Fruit fly (Drosophila melanogaster) whole organism, embryonic: ENCODE measurements around the gene CG43345.

Experiments
- Abd-B ChIP-seq: fragments of 200-800 bp; sonication (Bioruptor generic); optimal IDR thresholded peaks from 2 replicates; lab custom pipeline; 2018; ENCODE audit warnings: missing biosample characterization, mild to moderate bottlenecking, missing genetic modification characterization, moderate library complexity
- Adf1 ChIP-seq: fragments of 200-800 bp; sonication (Bioruptor generic); IDR thresholded peaks from 2 replicates; pipeline ENCODE4 v1.3.6; 2022; ENCODE audit warnings: missing biosample characterization, missing genetic modification characterization
- Aef1 ChIP-seq: fragments of 200-800 bp; sonication (Bioruptor generic); IDR thresholded peaks from 3 replicates; pipeline ENCODE4 v1.3.6; 2022; ENCODE audit warnings: missing biosample characterization, missing genetic modification characterization
- Bteb2 ChIP-seq: fragments of 200-800 bp; sonication (Bioruptor generic); optimal IDR thresholded peaks from 2 replicates; lab custom pipeline; 2016; ENCODE audit warnings: missing biosample characterization, missing genetic modification characterization
- CG10274 ChIP-seq: fragments of 200-800 bp; sonication (Bioruptor generic); optimal IDR thresholded peaks from 3 replicates; lab custom pipeline; 2017; ENCODE audit warnings: missing biosample characterization, mild to moderate bottlenecking, missing genetic modification characterization
- CG10366 ChIP-seq: fragments of 200-800 bp; sonication (Bioruptor generic); IDR thresholded peaks from 2 replicates; pipeline ENCODE4 v1.3.6; 2022; ENCODE audit warnings: missing biosample characterization, missing genetic modification characterization
- CG10543 ChIP-seq: fragments of 200-800 bp; sonication (Bioruptor generic); optimal IDR thresholded peaks from 3 replicates; lab custom pipeline; 2017; ENCODE audit warnings: missing biosample characterization, mild to moderate bottlenecking, missing genetic modification characterization, moderate library complexity
- CG12104 ChIP-seq: fragments of 200-800 bp; sonication (Bioruptor generic); optimal IDR thresholded peaks from 3 replicates; lab custom pipeline; 2016; ENCODE audit warnings: missing biosample characterization, missing genetic modification characterization
- CG12299 ChIP-seq: fragments of 200-800 bp; sonication (Bioruptor generic); optimal IDR thresholded peaks from 2 replicates; lab custom pipeline; 2018; ENCODE audit warnings: missing biosample characterization, mild to moderate bottlenecking, missing genetic modification characterization
- CG13296 ChIP-seq: fragments of 200-800 bp; sonication (Bioruptor generic); optimal IDR thresholded peaks from 3 replicates; lab custom pipeline; 2018; ENCODE audit warnings: missing biosample characterization, mild to moderate bottlenecking, missing genetic modification characterization
- CG14667 ChIP-seq: fragments of 200-800 bp; sonication (Bioruptor generic); IDR thresholded peaks from 2 replicates; pipeline ENCODE4 v1.3.6; 2022; ENCODE audit warnings: missing biosample characterization, missing genetic modification characterization
- CG15269 ChIP-seq: fragments of 200-800 bp; sonication (Bioruptor generic); optimal IDR thresholded peaks from 2 replicates; lab custom pipeline; 2018; ENCODE audit warnings: missing biosample characterization, mild to moderate bottlenecking, missing genetic modification characterization, moderate library complexity
- CG1602 ChIP-seq: fragments of 200-800 bp; sonication (Bioruptor generic); optimal IDR thresholded peaks from 3 replicates; lab custom pipeline; 2016; ENCODE audit warnings: missing biosample characterization, missing genetic modification characterization
- CG1792 ChIP-seq: fragments of 200-800 bp; sonication (Bioruptor generic); optimal IDR thresholded peaks from 2 replicates; lab custom pipeline; 2016; ENCODE audit warnings: missing biosample characterization, missing genetic modification characterization
- CG18619 ChIP-seq: fragments of 200-800 bp; sonication (Bioruptor generic); optimal IDR thresholded peaks from 3 replicates; lab custom pipeline; 2017; ENCODE audit warnings: missing biosample characterization, mild to moderate bottlenecking, missing genetic modification characterization
- CG2129 ChIP-seq: fragments of 200-800 bp; sonication (Bioruptor generic); IDR thresholded peaks from 2 replicates; pipeline ENCODE4 v1.3.6; 2022; ENCODE audit warnings: missing biosample characterization, missing genetic modification characterization; ENCODE audit not compliant: partially characterized antibody
- CG30020 ChIP-seq: fragments of 200-800 bp; optimal IDR thresholded peaks from 2 replicates; lab custom pipeline; 2019; ENCODE audit warnings: missing biosample characterization, mild to moderate bottlenecking, missing genetic modification characterization, moderate library complexity
- CG32532 ChIP-seq: fragments of 200-800 bp; sonication (Bioruptor generic); IDR thresholded peaks from 2 replicates; pipeline ENCODE4 v1.3.6; 2022; ENCODE audit warnings: missing biosample characterization, missing genetic modification characterization
- CG43689 ChIP-seq: fragments of 200-800 bp; sonication (Bioruptor generic); IDR thresholded peaks from 2 replicates; pipeline ENCODE4 v1.3.6; 2022; ENCODE audit warnings: missing biosample characterization, missing genetic modification characterization
- CG5180 ChIP-seq: fragments of 200-800 bp; sonication (Bioruptor generic); optimal IDR thresholded peaks from 3 replicates; lab custom pipeline; 2017; ENCODE audit warnings: missing biosample characterization, missing genetic modification characterization, mild to moderate bottlenecking, moderate library complexity, missing genetic modification reagents
- CG8281 ChIP-seq: fragments of 200-800 bp; sonication (Bioruptor generic); optimal IDR thresholded peaks from 2 replicates; lab custom pipeline; 2018; ENCODE audit warnings: missing biosample characterization, mild to moderate bottlenecking, missing genetic modification characterization, moderate library complexity
- CG8290 ChIP-seq, 3 experiments: fragments of 200-800 bp; sonication (Bioruptor generic); optimal IDR thresholded peaks; 2 replicates each; lab custom pipeline; 2016 to 2019; ENCODE audit warnings: missing biosample characterization in 3 of 3, missing genetic modification characterization in 3 of 3, mild to moderate bottlenecking in 2 of 3, moderate library complexity in 1 of 3
- CG8478 ChIP-seq: fragments of >200 bp; optimal IDR thresholded peaks from 2 replicates; lab custom pipeline; 2018
- Camta ChIP-seq: fragments of 200-800 bp; sonication (Bioruptor generic); optimal IDR thresholded peaks from 2 replicates; lab custom pipeline; 2016; ENCODE audit warnings: missing biosample characterization, missing genetic modification characterization
- Dip2 ChIP-seq: fragments of 200-800 bp; sonication (Bioruptor generic); IDR thresholded peaks from 2 replicates; pipeline ENCODE4 v1.3.6; 2022; ENCODE audit warnings: missing biosample characterization, missing genetic modification characterization
- Dip3 ChIP-seq: fragments of 200-800 bp; sonication (Bioruptor generic); optimal IDR thresholded peaks from 3 replicates; lab custom pipeline; 2016; ENCODE audit warnings: missing biosample characterization, missing genetic modification characterization
- Dp ChIP-seq: fragments of 200-800 bp; sonication (Bioruptor generic); optimal IDR thresholded peaks from 2 replicates; lab custom pipeline; 2018; ENCODE audit warnings: missing biosample characterization, mild to moderate bottlenecking, missing genetic modification characterization, moderate library complexity
- E2f1 ChIP-seq: fragments of 200-800 bp; sonication (Bioruptor generic); IDR thresholded peaks from 2 replicates; pipeline ENCODE4 v1.3.6; 2022; ENCODE audit warnings: missing biosample characterization, missing genetic modification characterization
- Fer2 ChIP-seq: fragments of 200-800 bp; sonication (Bioruptor generic); optimal IDR thresholded peaks from 2 replicates; lab custom pipeline; 2018; ENCODE audit warnings: missing biosample characterization, mild to moderate bottlenecking, missing genetic modification characterization, moderate library complexity
- Hsf ChIP-seq: fragments of 200-800 bp; sonication (Bioruptor generic); optimal IDR thresholded peaks from 3 replicates; lab custom pipeline; 2016; ENCODE audit warnings: missing biosample characterization, missing genetic modification characterization
- Lim3 ChIP-seq: fragments of 200-800 bp; sonication (Bioruptor generic); IDR thresholded peaks from 2 replicates; pipeline ENCODE4 v1.3.6; 2022; ENCODE audit warnings: missing biosample characterization, missing genetic modification characterization
- Med ChIP-seq: fragments of 200-800 bp; sonication (Bioruptor generic); peaks from one replicate; lab custom pipeline; 2016; ENCODE audit warnings: missing biosample characterization, missing genetic modification characterization, mild to moderate bottlenecking, inconsistent platforms, moderate library complexity
- Rfx ChIP-seq: fragments of 200-800 bp; sonication (Bioruptor generic); IDR thresholded peaks from 2 replicates; pipeline ENCODE4 v1.3.6; 2022; ENCODE audit warnings: missing biosample characterization, missing genetic modification characterization
- Rx ChIP-seq: fragments of 200-800 bp; sonication (Bioruptor generic); IDR thresholded peaks from 2 replicates; pipeline ENCODE4 v1.3.6; 2022; ENCODE audit warnings: missing biosample characterization, missing genetic modification characterization
- Sin3A ChIP-seq: fragments of >200 bp; optimal IDR thresholded peaks from 2 replicates; lab custom pipeline; 2018
- dan ChIP-seq: fragments of 200-800 bp; sonication (Bioruptor generic); IDR thresholded peaks from 2 replicates; pipeline ENCODE4 v1.3.6; 2022; ENCODE audit warnings: missing biosample characterization, missing genetic modification characterization
- dimm ChIP-seq: fragments of 200-800 bp; sonication (Bioruptor generic); IDR thresholded peaks from 2 replicates; pipeline ENCODE4 v1.3.6; 2022; ENCODE audit warnings: missing biosample characterization, missing genetic modification characterization
- hkb ChIP-seq, 2 experiments: fragments of 200-800 bp in 1 of 2; fragments of >200 bp in 1 of 2; sonication (Bioruptor generic) in 1 of 2; IDR thresholded peaks in 1 of 2; optimal IDR thresholded peaks in 1 of 2; 2 replicates each; pipeline versions ENCODE4 v1.3.6 to Lab custom; 2017 to 2022; ENCODE audit warnings: missing biosample characterization in 1 of 2, missing genetic modification characterization in 1 of 2
- mam ChIP-seq: fragments of 200-800 bp; sonication (Bioruptor generic); optimal IDR thresholded peaks from 3 replicates; lab custom pipeline; 2016; ENCODE audit warnings: missing biosample characterization, missing genetic modification characterization
- mld ChIP-seq: fragments of 200-800 bp; sonication (Bioruptor generic); IDR thresholded peaks from 3 replicates; pipeline ENCODE4 v1.3.6; 2022; ENCODE audit warnings: missing biosample characterization, missing genetic modification characterization; ENCODE audit not compliant: partially characterized antibody
- nmo ChIP-seq: fragments of 200-800 bp; sonication (Bioruptor generic); optimal IDR thresholded peaks from 2 replicates; lab custom pipeline; 2018; ENCODE audit warnings: missing biosample characterization, mild to moderate bottlenecking, missing genetic modification characterization, moderate library complexity
- otp ChIP-seq: fragments of 200-800 bp; sonication (Bioruptor generic); IDR thresholded peaks from 3 replicates; pipeline ENCODE4, ENCODE4 v1.3.6; 2022; ENCODE audit warnings: missing biosample characterization, missing genetic modification characterization
- phol ChIP-seq: fragments of 200-800 bp; sonication (Bioruptor generic); optimal IDR thresholded peaks from 3 replicates; lab custom pipeline; 2018; ENCODE audit warnings: missing biosample characterization, mild to moderate bottlenecking, missing genetic modification characterization, moderate library complexity
- prd ChIP-seq, 3 experiments: fragments of >200 bp in 2 of 3; fragments of 200-800 bp in 1 of 3; sonication (Bioruptor generic) in 1 of 3; optimal IDR thresholded peaks in 2 of 3; IDR thresholded peaks in 1 of 3; 2 replicates in 2 of 3; 3 replicates in 1 of 3; pipeline versions ENCODE4 v1.3.6 to Lab custom; 2017 to 2022; ENCODE audit warnings: missing biosample characterization in 1 of 3, missing genetic modification characterization in 1 of 3
- row ChIP-seq: fragments of 200-800 bp; sonication (Bioruptor generic); IDR thresholded peaks from 3 replicates; pipeline ENCODE4 v1.3.6; 2022; ENCODE audit warnings: missing biosample characterization, missing genetic modification characterization
- sens ChIP-seq: fragments of 200-800 bp; sonication (Bioruptor generic); peaks from one replicate; lab custom pipeline; 2016; ENCODE audit warnings: missing biosample characterization, missing genetic modification characterization
- sens-2 ChIP-seq: fragments of 200-800 bp; sonication (Bioruptor generic); IDR thresholded peaks from 2 replicates; pipeline ENCODE4 v1.3.6; 2022; ENCODE audit warnings: missing biosample characterization, missing genetic modification characterization
- slou ChIP-seq: fragments of 200-800 bp; sonication (Bioruptor generic); optimal IDR thresholded peaks from 3 replicates; lab custom pipeline; 2016; ENCODE audit warnings: missing biosample characterization, missing genetic modification characterization
- sr ChIP-seq: fragments of 200-800 bp; sonication (Bioruptor generic); IDR thresholded peaks from 3 replicates; pipeline ENCODE4 v1.3.6; 2022; ENCODE audit warnings: missing biosample characterization, missing genetic modification characterization
- stc ChIP-seq: fragments of 200-800 bp; sonication (Bioruptor generic); IDR thresholded peaks from 2 replicates; pipeline ENCODE4 v1.3.6; 2022; ENCODE audit warnings: missing biosample characterization, missing genetic modification characterization
- tin ChIP-seq: fragments of 200-800 bp; sonication (Bioruptor generic); optimal IDR thresholded peaks from 3 replicates; lab custom pipeline; 2016; ENCODE audit warnings: missing biosample characterization, missing genetic modification characterization

The CG43345 gene

DNA sequence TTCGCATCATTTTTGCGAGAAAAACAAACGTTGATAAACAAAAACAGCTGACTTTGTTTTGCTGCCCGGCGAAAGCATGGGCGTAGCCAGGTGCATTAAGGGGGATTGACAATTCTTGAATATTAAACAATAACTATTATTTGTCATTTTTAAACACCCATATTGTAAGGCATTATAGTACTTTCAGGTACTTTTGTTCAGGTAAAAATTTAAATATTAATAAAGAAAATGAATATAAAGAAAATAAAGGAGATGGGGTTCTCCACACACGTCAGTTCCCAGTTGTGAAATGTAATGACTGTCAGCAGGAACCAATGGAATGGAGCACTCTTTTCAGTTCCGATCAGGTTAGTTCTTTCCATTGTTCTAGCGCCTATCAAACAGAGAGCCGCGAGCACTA lies 9.8 kb downstream of the CG43345 start, which contains the start of the genes Coq3 and Pld3 (continued):
- TF ChIP-seq Med (GFP tag; lab: Kevin White, UChicago) = peak; percentile 97
- TF ChIP-seq Sin3A = no peak
- TF ChIP-seq CG12104 (GFP tag; lab: Kevin White, UChicago) = peak; percentile 54
- peak; percentile 39 for TF ChIP-seq CG5180 (GFP tag; lab: Kevin White, UChicago)
- peak; percentile 73 for TF ChIP-seq CG18619 (GFP tag; lab: Kevin White, UChicago)
- peak; percentile 72; the same call in 2 of the 3 replicates for TF ChIP-seq otp (GFP tag; lab: Robert Waterston, UW)
- TF ChIP-seq Rfx = peak; percentile 89
- TF ChIP-seq CG10274 = peak; percentile 37
- TF ChIP-seq CG43689 (GFP tag; lab: Robert Waterston, UW) = peak; percentile 73
- TF ChIP-seq row = peak; percentile 85
- no peak for TF ChIP-seq Dip2 (GFP tag; lab: Robert Waterston, UW)
- 0 out of 3 replicates have a peak, but pooled peaks have one; percentile 36 for TF ChIP-seq sr (GFP tag; lab: Robert Waterston, UW)
- no peak for TF ChIP-seq dan (GFP tag; lab: Robert Waterston, UW)
- TF ChIP-seq CG8290 (GFP tag; optimal IDR thresholded peaks at IDR 0.05; lab: Kevin White, UChicago) = peak; percentile 72
- peak in 1 of 2 experiments; percentile 90 for TF ChIP-seq CG8290 (tag; optimal IDR thresholded peaks at IDR 0.05; lab: Kevin White, UChicago)
- TF ChIP-seq prd (optimal IDR thresholded peaks at IDR 0.05; lab: Kevin White, UChicago) = no peak
- TF ChIP-seq prd (GFP tag; IDR thresholded peaks at IDR 0.05; lab: Robert Waterston, UW) = peak; percentile 85
- no peak for TF ChIP-seq dimm (GFP tag; lab: Robert Waterston, UW)
- no peak; the same call in none of the 2 replicates for TF ChIP-seq Rx
- TF ChIP-seq sens = peak; percentile 96
- no peak for TF ChIP-seq mld
- TF ChIP-seq CG8281 (tag; lab: Kevin White, UChicago) = peak; percentile 37
- TF ChIP-seq Hsf (GFP tag; lab: Kevin White, UChicago) = peak; percentile 85
- peak; percentile 72 for TF ChIP-seq CG1602 (GFP tag; lab: Kevin White, UChicago)
- TF ChIP-seq slou = peak; percentile 77
- peak; percentile 83 for TF ChIP-seq mam (GFP tag; lab: Kevin White, UChicago)
- peak; percentile 69 for TF ChIP-seq CG10366 (GFP tag; lab: Robert Waterston, UW)
- TF ChIP-seq sens-2 = peak; percentile 81
- TF ChIP-seq Dp = no peak
- peak; percentile 72 for TF ChIP-seq Dip3 (GFP tag; lab: Kevin White, UChicago)
- TF ChIP-seq CG1792 = peak; percentile 43
- peak; percentile 83 for TF ChIP-seq CG13296
- TF ChIP-seq E2f1 (GFP tag; lab: Robert Waterston, UW) = peak; percentile 73
- TF ChIP-seq Camta (GFP tag; lab: Kevin White, UChicago) = peak; percentile 59
- TF ChIP-seq Fer2 (tag; lab: Kevin White, UChicago) = peak; percentile 71
- TF ChIP-seq CG32532 = peak; percentile 88
- TF ChIP-seq Aef1 (GFP tag; lab: Robert Waterston, UW) = peak; percentile 74
- TF ChIP-seq CG15269 (tag; lab: Kevin White, UChicago) = peak; percentile 84
- TF ChIP-seq phol = peak; percentile 84
- TF ChIP-seq Lim3 (GFP tag; lab: Robert Waterston, UW) = no peak
- TF ChIP-seq nmo (GFP tag; lab: Kevin White, UChicago) = peak; percentile 80
- peak; percentile 90 for TF ChIP-seq CG30020 (tag; lab: Kevin White, UChicago)
- TF ChIP-seq CG10543 (GFP tag; lab: Kevin White, UChicago) = peak; percentile 65
- peak; percentile 87 for TF ChIP-seq tin (GFP tag; lab: Kevin White, UChicago)
- TF ChIP-seq CG12299 (tag; lab: Kevin White, UChicago) = peak; percentile 57
- peak; percentile 69; the same call in 1 of the 2 replicates for TF ChIP-seq stc (GFP tag; lab: Robert Waterston, UW)
- TF ChIP-seq CG2129 = no peak
- TF ChIP-seq CG14667 (GFP tag; lab: Robert Waterston, UW) = peak; percentile 69
- peak; percentile 56 for TF ChIP-seq Adf1
- TF ChIP-seq Bteb2 (GFP tag; lab: Kevin White, UChicago) = peak; percentile 77
- TF ChIP-seq hkb (optimal IDR thresholded peaks at IDR 0.05; lab: Kevin White, UChicago) = no peak
- peak; percentile 88 for TF ChIP-seq hkb (GFP tag; IDR thresholded peaks at IDR 0.05; lab: Robert Waterston, UW)
- peak; percentile 60 for TF ChIP-seq Abd-B (GFP tag; lab: Kevin White, UChicago)
- TF ChIP-seq CG8478 (lab: Kevin White, UChicago) = no peak
